Fruit fly (Drosophila melanogaster) whole organism, embryonic: ENCODE data around the gene dally.

Experiments
- CG1024 ChIP-seq: fragments of 200-800 bp; sonication (Bioruptor generic); IDR thresholded peaks from 2 replicates; pipeline ENCODE4 v1.3.6; 2022; ENCODE audit warnings: missing biosample characterization, missing genetic modification characterization
- CG10565 ChIP-seq: fragments of 200-800 bp; sonication (Bioruptor generic); optimal IDR thresholded peaks from 3 replicates; lab custom pipeline; 2016; ENCODE audit warnings: missing biosample characterization, mild to moderate bottlenecking, missing genetic modification characterization
- CG13624 ChIP-seq: fragments of 200-800 bp; sonication (Bioruptor generic); optimal IDR thresholded peaks from 2 replicates; lab custom pipeline; 2016; ENCODE audit warnings: missing biosample characterization, missing genetic modification characterization
- CG14667 ChIP-seq: fragments of 200-800 bp; sonication (Bioruptor generic); IDR thresholded peaks from 2 replicates; pipeline ENCODE4 v1.3.6; 2022; ENCODE audit warnings: missing biosample characterization, missing genetic modification characterization
- CG15601 ChIP-seq: fragments of 200-800 bp; sonication (Bioruptor generic); optimal IDR thresholded peaks from 3 replicates; lab custom pipeline; 2019; ENCODE audit warnings: missing biosample characterization, mild to moderate bottlenecking, missing genetic modification characterization, moderate library complexity
- CG17612 ChIP-seq: fragments of 200-800 bp; sonication (Bioruptor generic); IDR thresholded peaks from 2 replicates; pipeline ENCODE4 v1.3.6; 2022; ENCODE audit warnings: missing biosample characterization, missing genetic modification characterization
- CG2120 ChIP-seq: fragments of 200-800 bp; sonication (Bioruptor generic); optimal IDR thresholded peaks from 3 replicates; lab custom pipeline; 2016; ENCODE audit warnings: missing biosample characterization, missing genetic modification characterization
- CG2678 ChIP-seq: fragments of 200-800 bp; sonication (Bioruptor generic); optimal IDR thresholded peaks from 3 replicates; lab custom pipeline; 2019; ENCODE audit warnings: missing biosample characterization, mild to moderate bottlenecking, missing genetic modification characterization, moderate library complexity
- CG32532 ChIP-seq: fragments of 200-800 bp; sonication (Bioruptor generic); IDR thresholded peaks from 2 replicates; pipeline ENCODE4 v1.3.6; 2022; ENCODE audit warnings: missing biosample characterization, missing genetic modification characterization
- CG32772 ChIP-seq: fragments of 200-800 bp; sonication (Bioruptor generic); IDR thresholded peaks from 2 replicates; pipeline ENCODE4 v1.3.6; 2022; ENCODE audit warnings: missing biosample characterization, missing genetic modification characterization
- CG3838 ChIP-seq: fragments of 200-800 bp; sonication (Bioruptor generic); optimal IDR thresholded peaks from 3 replicates; lab custom pipeline; 2016; ENCODE audit warnings: missing biosample characterization, missing genetic modification characterization
- CG4424 ChIP-seq: fragments of 200-800 bp; sonication (Bioruptor generic); optimal IDR thresholded peaks from 3 replicates; lab custom pipeline; 2016; ENCODE audit warnings: missing biosample characterization, missing genetic modification characterization
- CG5180 ChIP-seq: fragments of 200-800 bp; sonication (Bioruptor generic); optimal IDR thresholded peaks from 3 replicates; lab custom pipeline; 2017; ENCODE audit warnings: missing biosample characterization, missing genetic modification characterization, mild to moderate bottlenecking, moderate library complexity, missing genetic modification reagents
- CG5245 ChIP-seq: fragments of 200-800 bp; sonication (Bioruptor generic); optimal IDR thresholded peaks from 3 replicates; lab custom pipeline; 2016; ENCODE audit warnings: missing biosample characterization, missing genetic modification characterization
- CG5953 ChIP-seq: fragments of 200-800 bp; sonication (Bioruptor generic); IDR thresholded peaks from 2 replicates; pipeline ENCODE4 v1.3.6; 2022; ENCODE audit warnings: missing biosample characterization, missing genetic modification characterization
- CG6272 ChIP-seq: fragments of 200-800 bp; sonication (Bioruptor generic); IDR thresholded peaks from 2 replicates; pipeline ENCODE4 v1.3.6; 2022; ENCODE audit warnings: missing biosample characterization, missing genetic modification characterization
- CG6765 ChIP-seq: fragments of 200-800 bp; sonication (Bioruptor generic); optimal IDR thresholded peaks from 3 replicates; lab custom pipeline; 2017; ENCODE audit warnings: missing biosample characterization, mild to moderate bottlenecking, missing genetic modification characterization
- CG7372 ChIP-seq: fragments of 200-800 bp; sonication (Bioruptor generic); IDR thresholded peaks from 2 replicates; pipeline ENCODE4 v1.3.6; 2022; ENCODE audit warnings: missing biosample characterization, missing genetic modification characterization
- CG7839 ChIP-seq: fragments of 200-800 bp; sonication (Bioruptor generic); optimal IDR thresholded peaks from 3 replicates; lab custom pipeline; 2018; ENCODE audit warnings: missing biosample characterization, mild to moderate bottlenecking, missing genetic modification characterization, moderate library complexity
- CG7928 ChIP-seq: fragments of 200-800 bp; sonication (Bioruptor generic); optimal IDR thresholded peaks from 2 replicates; lab custom pipeline; 2017; ENCODE audit warnings: missing biosample characterization, mild to moderate bottlenecking, missing genetic modification characterization
- CG8089 ChIP-seq: fragments of 200-800 bp; sonication (Bioruptor generic); optimal IDR thresholded peaks from 3 replicates; lab custom pipeline; 2016; ENCODE audit warnings: missing biosample characterization, missing genetic modification characterization
- CG9215 ChIP-seq: fragments of 200-800 bp; sonication (Bioruptor generic); IDR thresholded peaks from 2 replicates; pipeline ENCODE4 v1.3.6; 2022; ENCODE audit warnings: missing biosample characterization, missing genetic modification characterization
- CG9932 ChIP-seq: fragments of 200-800 bp; sonication (Bioruptor generic); IDR thresholded peaks from 2 replicates; pipeline ENCODE4 v1.3.6; 2022; ENCODE audit warnings: missing biosample characterization, missing genetic modification characterization
- E2f1 ChIP-seq: fragments of 200-800 bp; sonication (Bioruptor generic); IDR thresholded peaks from 2 replicates; pipeline ENCODE4 v1.3.6; 2022; ENCODE audit warnings: missing biosample characterization, missing genetic modification characterization
- Eip74EF ChIP-seq, 2 experiments: fragments of 200-800 bp in 1 of 2; fragments of >200 bp in 1 of 2; sonication (Bioruptor generic) in 1 of 2; optimal IDR thresholded peaks; 2 replicates each; lab custom pipeline; 2017 to 2019; ENCODE audit warnings: missing biosample characterization in 2 of 2, missing genetic modification characterization in 2 of 2, mild to moderate bottlenecking in 1 of 2, moderate library complexity in 1 of 2
- Fer1 ChIP-seq: fragments of 200-800 bp; sonication (Bioruptor generic); optimal IDR thresholded peaks from 2 replicates; lab custom pipeline; 2017; ENCODE audit warnings: missing biosample characterization, mild to moderate bottlenecking, missing genetic modification characterization
- H15 ChIP-seq: fragments of 200-800 bp; sonication (Bioruptor generic); IDR thresholded peaks from 3 replicates; pipeline ENCODE4 v1.3.6; 2022; ENCODE audit warnings: missing biosample characterization, missing genetic modification characterization
- Nf-YA ChIP-seq: fragments of 200-800 bp; sonication (Bioruptor generic); IDR thresholded peaks from 2 replicates; pipeline ENCODE4 v1.3.6; 2022; ENCODE audit warnings: missing biosample characterization, missing genetic modification characterization
- Rx ChIP-seq: fragments of 200-800 bp; sonication (Bioruptor generic); IDR thresholded peaks from 2 replicates; pipeline ENCODE4 v1.3.6; 2022; ENCODE audit warnings: missing biosample characterization, missing genetic modification characterization
- Sox100B ChIP-seq: fragments of 200-800 bp; sonication (Bioruptor generic); optimal IDR thresholded peaks from 3 replicates; lab custom pipeline; 2018; ENCODE audit warnings: missing biosample characterization, mild to moderate bottlenecking, missing genetic modification characterization
- amos ChIP-seq: fragments of 200-800 bp; sonication (Bioruptor generic); IDR thresholded peaks from 2 replicates; pipeline ENCODE4 v1.3.6; 2022; ENCODE audit warnings: missing biosample characterization, missing genetic modification characterization; ENCODE audit not compliant: partially characterized antibody
- ap ChIP-seq: fragments of 200-800 bp; sonication (Bioruptor generic); IDR thresholded peaks from 2 replicates; pipeline ENCODE4 v1.3.6; 2022; ENCODE audit warnings: missing biosample characterization, missing genetic modification characterization
- az2 ChIP-seq: fragments of 200-800 bp; sonication (Bioruptor generic); optimal IDR thresholded peaks from 3 replicates; lab custom pipeline; 2016; ENCODE audit warnings: missing biosample characterization, missing genetic modification characterization
- cad ChIP-seq: fragments of >200 bp; optimal IDR thresholded peaks from 2 replicates; lab custom pipeline; 2017; ENCODE audit warnings: missing biosample characterization, missing genetic modification characterization
- dati ChIP-seq: fragments of 200-800 bp; sonication (Bioruptor generic); IDR thresholded peaks from 2 replicates; pipeline ENCODE4 v1.3.6; 2022; ENCODE audit warnings: missing biosample characterization, missing genetic modification characterization
- dmrt11E ChIP-seq: fragments of 200-800 bp; sonication (Bioruptor generic); optimal IDR thresholded peaks from 3 replicates; lab custom pipeline; 2018; ENCODE audit warnings: missing biosample characterization, mild to moderate bottlenecking, missing genetic modification characterization, moderate library complexity
- dysf ChIP-seq: fragments of 200-800 bp; sonication (Bioruptor generic); IDR thresholded peaks from 3 replicates; pipeline ENCODE4 v1.3.6; 2022; ENCODE audit warnings: missing biosample characterization, missing genetic modification characterization
- esg ChIP-seq: fragments of 200-800 bp; sonication (Bioruptor generic); conservative IDR thresholded peaks from 2 replicates; pipeline ENCODE4 v1.3.6; 2022; ENCODE audit warnings: missing biosample characterization, missing genetic modification characterization
- gsb ChIP-seq: fragments of 200-800 bp; sonication (Bioruptor generic); IDR thresholded peaks from 2 replicates; pipeline ENCODE4 v1.3.6; 2022; ENCODE audit warnings: missing biosample characterization, missing genetic modification characterization
- jumu ChIP-seq: fragments of 200-800 bp; sonication (Bioruptor generic); optimal IDR thresholded peaks from 3 replicates; lab custom pipeline; 2016; ENCODE audit warnings: missing biosample characterization, missing genetic modification characterization
- ken ChIP-seq: fragments of 200-800 bp; sonication (Bioruptor generic); IDR thresholded peaks from 3 replicates; pipeline ENCODE4 v1.3.6; 2022; ENCODE audit warnings: missing biosample characterization, missing genetic modification characterization
- nmo ChIP-seq: fragments of 200-800 bp; sonication (Bioruptor generic); optimal IDR thresholded peaks from 2 replicates; lab custom pipeline; 2018; ENCODE audit warnings: missing biosample characterization, mild to moderate bottlenecking, missing genetic modification characterization, moderate library complexity
- pfk ChIP-seq: fragments of 200-800 bp; sonication (Bioruptor generic); optimal IDR thresholded peaks from 2 replicates; lab custom pipeline; 2018; ENCODE audit warnings: missing biosample characterization, mild to moderate bottlenecking, missing genetic modification characterization, moderate library complexity
- pho ChIP-seq: fragments of 200-800 bp; sonication (Bioruptor generic); optimal IDR thresholded peaks from 2 replicates; lab custom pipeline; 2016; ENCODE audit warnings: missing biosample characterization, missing genetic modification characterization
- phol ChIP-seq: fragments of 200-800 bp; sonication (Bioruptor generic); optimal IDR thresholded peaks from 3 replicates; lab custom pipeline; 2018; ENCODE audit warnings: missing biosample characterization, mild to moderate bottlenecking, missing genetic modification characterization, moderate library complexity
- rib ChIP-seq: fragments of 200-800 bp; sonication (Bioruptor generic); IDR thresholded peaks from 2 replicates; pipeline ENCODE4 v1.3.6; 2022; ENCODE audit warnings: missing biosample characterization, missing genetic modification characterization
- stc ChIP-seq: fragments of 200-800 bp; sonication (Bioruptor generic); IDR thresholded peaks from 2 replicates; pipeline ENCODE4 v1.3.6; 2022; ENCODE audit warnings: missing biosample characterization, missing genetic modification characterization
- tin ChIP-seq: fragments of 200-800 bp; sonication (Bioruptor generic); optimal IDR thresholded peaks from 3 replicates; lab custom pipeline; 2016; ENCODE audit warnings: missing biosample characterization, missing genetic modification characterization
- tna ChIP-seq: fragments of 200-800 bp; sonication (Bioruptor generic); IDR thresholded peaks from 2 replicates; pipeline ENCODE4 v1.3.6; 2022; ENCODE audit warnings: missing biosample characterization, missing genetic modification characterization; ENCODE audit not compliant: partially characterized antibody
- vnd ChIP-seq: fragments of 200-800 bp; sonication (Bioruptor generic); IDR thresholded peaks from 3 replicates; pipeline ENCODE4 v1.3.6; 2022; ENCODE audit warnings: missing biosample characterization, missing genetic modification characterization; ENCODE audit not compliant: partially characterized antibody
- zen ChIP-seq: fragments of 200-800 bp; sonication (Bioruptor generic); optimal IDR thresholded peaks from 3 replicates; lab custom pipeline; 2018; ENCODE audit warnings: missing biosample characterization, mild to moderate bottlenecking, missing genetic modification characterization, moderate library complexity

dally gene

DNA sequence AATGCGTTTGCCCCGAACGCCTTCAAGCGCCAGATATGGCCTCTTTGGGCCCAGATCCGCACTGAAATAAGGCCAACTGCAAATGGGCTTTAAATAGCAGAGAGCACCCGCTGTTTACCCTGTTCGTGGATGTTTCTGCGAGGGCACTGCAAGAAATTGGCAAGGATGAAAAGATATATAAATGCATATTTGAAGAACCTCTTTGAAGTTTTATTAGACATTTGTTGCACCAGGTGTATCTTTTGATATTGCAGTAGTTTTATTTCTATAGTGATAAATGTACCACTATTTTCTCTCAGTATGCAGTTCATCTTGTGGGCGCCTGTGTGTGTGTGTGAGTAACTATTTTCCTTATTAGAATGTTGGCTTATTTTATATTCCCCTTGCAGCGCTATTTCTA is 13.8 kb upstream of the dally start (continued):
- no peak for TF ChIP-seq Eip74EF (GFP tag; optimal IDR thresholded peaks at IDR 0.05; lab: Kevin White, UChicago)
- peak; percentile 32 for TF ChIP-seq CG4424
- no peak for TF ChIP-seq CG15601 (tag; lab: Kevin White, UChicago)
- peak; percentile 59 for TF ChIP-seq CG2678 (tag; lab: Kevin White, UChicago)
- peak; percentile 70 for TF ChIP-seq esg
- no peak for TF ChIP-seq CG6765 (GFP tag; lab: Kevin White, UChicago)
- TF ChIP-seq Fer1 (GFP tag; lab: Kevin White, UChicago), result no peak
- no peak for TF ChIP-seq rib (GFP tag; lab: Robert Waterston, UW)
- peak; percentile 56; the same call in 1 of the 2 replicates for TF ChIP-seq CG7372 (GFP tag; lab: Robert Waterston, UW)
- no peak for TF ChIP-seq CG8089 (GFP tag; lab: Kevin White, UChicago)
- no peak for TF ChIP-seq cad (GFP tag; lab: Kevin White, UChicago)
- TF ChIP-seq nmo, result peak; percentile 23
- peak; percentile 4 for TF ChIP-seq CG2120 (GFP tag; lab: Kevin White, UChicago)
- TF ChIP-seq Rx, result peak; percentile 56
- peak; percentile 39; the same call in 1 of the 2 replicates for TF ChIP-seq CG9215
- TF ChIP-seq CG10565 (GFP tag; lab: Kevin White, UChicago), result no peak
- 0 out of 2 replicates have a peak, but pooled peaks have one; percentile 9 for TF ChIP-seq CG5953
- TF ChIP-seq az2 (GFP tag; lab: Kevin White, UChicago), result peak; percentile 1
- TF ChIP-seq gsb (GFP tag; lab: Robert Waterston, UW), result peak; percentile 48; the same call in 1 of the 2 replicates
- peak; percentile 38; the same call in 1 of the 2 replicates for TF ChIP-seq CG6272 (GFP tag; lab: Robert Waterston, UW)
- TF ChIP-seq stc, result peak; percentile 48; the same call in 1 of the 2 replicates
- peak; percentile 9 for TF ChIP-seq Sox100B (GFP tag; lab: Kevin White, UChicago)
- peak; percentile 28 for TF ChIP-seq phol (tag; lab: Kevin White, UChicago)
- TF ChIP-seq zen (tag; lab: Kevin White, UChicago), result peak; percentile 20
- TF ChIP-seq Nf-YA, result peak; percentile 63
- TF ChIP-seq CG3838 (GFP tag; lab: Kevin White, UChicago), result no peak
- TF ChIP-seq CG17612 (GFP tag; lab: Robert Waterston, UW), result no peak
- TF ChIP-seq pho (GFP tag; lab: Kevin White, UChicago), result no peak
- no peak for TF ChIP-seq CG5245
- TF ChIP-seq tna (GFP tag; lab: Robert Waterston, UW), result no peak
- no peak for TF ChIP-seq dmrt11E (tag; lab: Kevin White, UChicago)
- peak; percentile 53; the same call in 1 of the 3 replicates for TF ChIP-seq ken (GFP tag; lab: Robert Waterston, UW)
- peak; percentile 61 for TF ChIP-seq CG14667 (GFP tag; lab: Robert Waterston, UW)
- peak; percentile 74 for TF ChIP-seq CG32532 (GFP tag; lab: Robert Waterston, UW)
- TF ChIP-seq CG5180 (GFP tag; lab: Kevin White, UChicago), result no peak
- TF ChIP-seq H15 (GFP tag; lab: Robert Waterston, UW), result peak; percentile 37; the same call in 1 of the 3 replicates
- TF ChIP-seq CG7839 (tag; lab: Kevin White, UChicago), result peak; percentile 27
- TF ChIP-seq tin (GFP tag; lab: Kevin White, UChicago), result peak; percentile 8
- TF ChIP-seq CG7928, result no peak
- no peak for TF ChIP-seq CG13624 (GFP tag; lab: Kevin White, UChicago)
- TF ChIP-seq CG32772 (GFP tag; lab: Robert Waterston, UW), result peak; percentile 75
- peak; percentile 25; the same call in 1 of the 2 replicates for TF ChIP-seq ap (GFP tag; lab: Robert Waterston, UW)
- no peak for TF ChIP-seq amos
- TF ChIP-seq vnd, result no peak
- TF ChIP-seq pfk (GFP tag; lab: Kevin White, UChicago), result no peak
- peak; percentile 73 for TF ChIP-seq dysf (GFP tag; lab: Robert Waterston, UW)
- 0 out of 2 replicates have a peak, but pooled peaks have one; percentile 33 for TF ChIP-seq dati
- TF ChIP-seq E2f1 (GFP tag; lab: Robert Waterston, UW), result peak; percentile 46; the same call in 1 of the 2 replicates
- TF ChIP-seq jumu (GFP tag; lab: Kevin White, UChicago), result no peak
- no peak for TF ChIP-seq CG1024 (GFP tag; lab: Robert Waterston, UW)
- peak; percentile 49; the same call in 1 of the 2 replicates for TF ChIP-seq CG9932 (GFP tag; lab: Robert Waterston, UW)
